Fruit fly (Drosophila melanogaster) whole organism, embryonic: ENCODE results near the gene CG7231.
A peak's percentile ranks its signal among the peaks of the same experiment; 100 is the strongest.

Experiments used
- Adf1 ChIP-seq: fragments of 200-800 bp; sonication (Bioruptor generic); IDR thresholded peaks from 2 replicates; pipeline ENCODE4 v1.3.6; 2022; ENCODE audit warnings: missing biosample characterization, missing genetic modification characterization
- Bdp1 ChIP-seq: fragments of 200-800 bp; sonication (Bioruptor generic); optimal IDR thresholded peaks from 3 replicates; lab custom pipeline; 2016; ENCODE audit warnings: missing biosample characterization, missing genetic modification characterization
- CG14441 ChIP-seq: fragments of 200-800 bp; sonication (Bioruptor generic); IDR thresholded peaks from 2 replicates; pipeline ENCODE4 v1.3.6; 2022; ENCODE audit warnings: missing biosample characterization, missing genetic modification characterization
- CG15696 ChIP-seq: fragments of 200-800 bp; sonication (Bioruptor generic); optimal IDR thresholded peaks from 2 replicates; lab custom pipeline; 2019; ENCODE audit warnings: missing biosample characterization, mild to moderate bottlenecking, missing genetic modification characterization, moderate library complexity
- CG1647 ChIP-seq: fragments of 200-800 bp; sonication (Bioruptor generic); optimal IDR thresholded peaks from 3 replicates; lab custom pipeline; 2016; ENCODE audit warnings: missing biosample characterization, missing genetic modification characterization
- CG17359 ChIP-seq: fragments of 200-800 bp; sonication (Bioruptor generic); optimal IDR thresholded peaks from 3 replicates; lab custom pipeline; 2018; ENCODE audit warnings: missing biosample characterization, mild to moderate bottlenecking, missing genetic modification characterization, moderate library complexity
- CG17361 ChIP-seq: fragments of 200-800 bp; sonication (Bioruptor generic); IDR thresholded peaks from 3 replicates; pipeline ENCODE4 v1.3.6; 2022; ENCODE audit warnings: missing biosample characterization, missing genetic modification characterization
- CG18011 ChIP-seq: fragments of 200-800 bp; sonication (Bioruptor generic); optimal IDR thresholded peaks from 2 replicates; lab custom pipeline; 2017; ENCODE audit warnings: missing biosample characterization, missing genetic modification characterization, mild to moderate bottlenecking, moderate library complexity, missing genotype
- CG2202 ChIP-seq: fragments of 200-800 bp; sonication (Bioruptor generic); optimal IDR thresholded peaks from 2 replicates; lab custom pipeline; 2018; ENCODE audit warnings: missing biosample characterization, mild to moderate bottlenecking, missing genetic modification characterization
- CG3065 ChIP-seq: fragments of 200-800 bp; sonication (Bioruptor generic); optimal IDR thresholded peaks from 2 replicates; lab custom pipeline; 2016; ENCODE audit warnings: missing biosample characterization, missing genetic modification characterization
- CG3163 ChIP-seq: fragments of 200-800 bp; sonication (Bioruptor generic); optimal IDR thresholded peaks from 3 replicates; lab custom pipeline; 2016; ENCODE audit warnings: missing biosample characterization, missing genetic modification characterization
- CG34224 ChIP-seq: fragments of 200-800 bp; sonication (Bioruptor generic); IDR thresholded peaks from 3 replicates; pipeline ENCODE4 v1.3.6; 2022; ENCODE audit warnings: missing biosample characterization, missing genetic modification characterization; ENCODE audit not compliant: partially characterized antibody
- CG3847 ChIP-seq: fragments of 200-800 bp; sonication (Bioruptor generic); IDR thresholded peaks from 2 replicates; pipeline ENCODE4 v1.3.6; 2022; ENCODE audit warnings: missing biosample characterization, missing genetic modification characterization
- CG4328 ChIP-seq: fragments of 200-800 bp; sonication (Bioruptor generic); optimal IDR thresholded peaks from 3 replicates; lab custom pipeline; 2017; ENCODE audit warnings: missing biosample characterization, missing genetic modification reagents, missing genetic modification characterization
- CG4820 ChIP-seq: fragments of 200-800 bp; sonication (Bioruptor generic); optimal IDR thresholded peaks from 3 replicates; lab custom pipeline; 2016; ENCODE audit warnings: missing biosample characterization, missing genetic modification characterization
- CG4854 ChIP-seq: fragments of 200-800 bp; sonication (Bioruptor generic); optimal IDR thresholded peaks from 2 replicates; lab custom pipeline; 2016; ENCODE audit warnings: missing biosample characterization, missing genetic modification characterization, inconsistent platforms
- CG6683 ChIP-seq: fragments of 200-800 bp; sonication (Bioruptor generic); optimal IDR thresholded peaks from 2 replicates; lab custom pipeline; 2017; ENCODE audit warnings: missing biosample characterization, mild to moderate bottlenecking, missing genetic modification characterization, missing genetic modification reagents
- CG7963 ChIP-seq: fragments of 200-800 bp; sonication (Bioruptor generic); IDR thresholded peaks from 3 replicates; pipeline ENCODE4 v1.3.6; 2022; ENCODE audit warnings: missing biosample characterization, missing genetic modification characterization; ENCODE audit not compliant: partially characterized antibody
- CG9437 ChIP-seq: fragments of 200-800 bp; sonication (Bioruptor generic); optimal IDR thresholded peaks from 2 replicates; lab custom pipeline; 2018; ENCODE audit warnings: missing biosample characterization, mild to moderate bottlenecking, missing genetic modification characterization
- CG9609 ChIP-seq: fragments of 200-800 bp; sonication (Bioruptor generic); optimal IDR thresholded peaks from 3 replicates; lab custom pipeline; 2016; ENCODE audit warnings: missing biosample characterization, missing genetic modification characterization
- CG9817 ChIP-seq: fragments of 200-800 bp; sonication (Bioruptor generic); optimal IDR thresholded peaks from 2 replicates; lab custom pipeline; 2018; ENCODE audit warnings: missing biosample characterization, mild to moderate bottlenecking, missing genetic modification characterization, moderate library complexity
- Chrac-16 ChIP-seq: fragments of 200-800 bp; sonication (Bioruptor generic); optimal IDR thresholded peaks from 3 replicates; lab custom pipeline; 2016; ENCODE audit warnings: missing biosample characterization, missing genetic modification characterization
- Doc2 ChIP-seq: fragments of 200-800 bp; sonication (Bioruptor generic); IDR thresholded peaks from 2 replicates; pipeline ENCODE4 v1.3.6; 2022; ENCODE audit warnings: missing biosample characterization, missing genetic modification characterization
- GATAe ChIP-seq: fragments of 200-800 bp; sonication (Bioruptor generic); conservative IDR thresholded peaks from 2 replicates; pipeline ENCODE4 v1.3.6; 2022; ENCODE audit warnings: missing biosample characterization, missing genetic modification characterization
- HLH54F ChIP-seq: fragments of 200-800 bp; sonication (Bioruptor generic); optimal IDR thresholded peaks from 3 replicates; lab custom pipeline; 2016; ENCODE audit warnings: missing biosample characterization, missing genetic modification characterization
- Max ChIP-seq: fragments of 200-800 bp; sonication (Bioruptor generic); optimal IDR thresholded peaks from 2 replicates; lab custom pipeline; 2016; ENCODE audit warnings: missing biosample characterization, mild to moderate bottlenecking, missing genetic modification characterization
- Meics ChIP-seq: fragments of 200-800 bp; sonication (Bioruptor generic); optimal IDR thresholded peaks from 2 replicates; lab custom pipeline; 2017; ENCODE audit warnings: missing biosample characterization, mild to moderate bottlenecking, missing genetic modification characterization
- Ssrp ChIP-seq: fragments of 200-800 bp; sonication (Bioruptor generic); optimal IDR thresholded peaks from 2 replicates; lab custom pipeline; 2018; ENCODE audit warnings: missing biosample characterization, mild to moderate bottlenecking, missing genetic modification characterization, moderate library complexity
- Taf1 ChIP-seq: fragments of 200-800 bp; sonication (Bioruptor generic); IDR thresholded peaks from 2 replicates; pipeline ENCODE4 v1.3.6; 2022; ENCODE audit warnings: missing biosample characterization, missing genetic modification characterization
- bcd ChIP-seq: fragments of 200-800 bp; sonication (Bioruptor generic); optimal IDR thresholded peaks from 2 replicates; lab custom pipeline; 2017; ENCODE audit warnings: missing biosample characterization, mild to moderate bottlenecking, missing genetic modification characterization
- btn ChIP-seq: fragments of 200-800 bp; sonication (Bioruptor generic); optimal IDR thresholded peaks from 2 replicates; lab custom pipeline; 2016; ENCODE audit warnings: missing biosample characterization, missing genetic modification characterization
- cas ChIP-seq: fragments of 200-800 bp; sonication (Bioruptor generic); IDR thresholded peaks from 2 replicates; pipeline ENCODE4 v1.3.6; 2022; ENCODE audit warnings: missing biosample characterization, missing genetic modification characterization
- chm ChIP-seq: fragments of 200-800 bp; sonication (Bioruptor generic); IDR thresholded peaks from 2 replicates; pipeline ENCODE4 v1.3.6; 2022; ENCODE audit warnings: missing biosample characterization, missing genetic modification characterization
- crc ChIP-seq: fragments of 200-800 bp; sonication (Bioruptor generic); optimal IDR thresholded peaks from 2 replicates; lab custom pipeline; 2016; ENCODE audit warnings: missing biosample characterization, missing genetic modification characterization
- da ChIP-seq: fragments of 200-800 bp; sonication (Bioruptor generic); optimal IDR thresholded peaks from 2 replicates; lab custom pipeline; 2016; ENCODE audit warnings: missing biosample characterization, missing genetic modification characterization
- dimm ChIP-seq: fragments of 200-800 bp; sonication (Bioruptor generic); IDR thresholded peaks from 2 replicates; pipeline ENCODE4 v1.3.6; 2022; ENCODE audit warnings: missing biosample characterization, missing genetic modification characterization
- dmrt99B ChIP-seq: fragments of 200-800 bp; sonication (Bioruptor generic); optimal IDR thresholded peaks from 2 replicates; lab custom pipeline; 2018; ENCODE audit warnings: missing biosample characterization, mild to moderate bottlenecking, missing genetic modification characterization, moderate library complexity
- eve ChIP-seq, 2 experiments: fragments of >200 bp; optimal IDR thresholded peaks; 2 replicates each; lab custom pipeline; 2017; ENCODE audit warnings: missing biosample characterization in 2 of 2, missing genetic modification characterization in 2 of 2
- exex ChIP-seq: fragments of 200-800 bp; sonication (Bioruptor generic); optimal IDR thresholded peaks from 4 replicates; lab custom pipeline; 2018; ENCODE audit warnings: missing biosample characterization, mild to moderate bottlenecking, missing genetic modification characterization, moderate library complexity
- gcm ChIP-seq: fragments of 200-800 bp; sonication (Bioruptor generic); optimal IDR thresholded peaks from 2 replicates; lab custom pipeline; 2019; ENCODE audit warnings: missing biosample characterization, mild to moderate bottlenecking, missing genetic modification characterization, moderate library complexity
- gsb ChIP-seq: fragments of 200-800 bp; sonication (Bioruptor generic); IDR thresholded peaks from 2 replicates; pipeline ENCODE4 v1.3.6; 2022; ENCODE audit warnings: missing biosample characterization, missing genetic modification characterization
- gt ChIP-seq: fragments of 200-800 bp; sonication (Bioruptor generic); IDR thresholded peaks from 2 replicates; pipeline ENCODE4 v1.3.6; 2022; ENCODE audit warnings: missing biosample characterization, missing genetic modification characterization
- lab ChIP-seq: fragments of 200-800 bp; sonication (Bioruptor generic); optimal IDR thresholded peaks from 3 replicates; lab custom pipeline; 2017; ENCODE audit warnings: missing biosample characterization, missing genetic modification characterization, mild to moderate bottlenecking, moderate library complexity, missing genetic modification reagents
- lmd ChIP-seq: fragments of 200-800 bp; sonication (Bioruptor generic); IDR thresholded peaks from 2 replicates; pipeline ENCODE4 v1.3.6; 2022; ENCODE audit warnings: missing biosample characterization, missing genetic modification characterization
- nerfin-1 ChIP-seq: fragments of 200-800 bp; sonication (Bioruptor generic); optimal IDR thresholded peaks from 3 replicates; lab custom pipeline; 2019; ENCODE audit warnings: missing biosample characterization, mild to moderate bottlenecking, missing genetic modification characterization, moderate library complexity
- tup ChIP-seq: fragments of 200-800 bp; sonication (Bioruptor generic); optimal IDR thresholded peaks from 2 replicates; lab custom pipeline; 2016; ENCODE audit warnings: missing biosample characterization, mild to moderate bottlenecking, missing genetic modification characterization, moderate library complexity
- twi ChIP-seq: fragments of 200-800 bp; optimal IDR thresholded peaks from 2 replicates; lab custom pipeline; 2019; ENCODE audit warnings: missing biosample characterization, mild to moderate bottlenecking, missing genetic modification characterization, moderate library complexity
- vnd ChIP-seq: fragments of 200-800 bp; sonication (Bioruptor generic); IDR thresholded peaks from 3 replicates; pipeline ENCODE4 v1.3.6; 2022; ENCODE audit warnings: missing biosample characterization, missing genetic modification characterization; ENCODE audit not compliant: partially characterized antibody
- z ChIP-seq: fragments of 200-800 bp; sonication (Bioruptor generic); IDR thresholded peaks from 3 replicates; pipeline ENCODE4 v1.3.6; 2022; ENCODE audit warnings: missing biosample characterization, missing genetic modification characterization

Gene CG7231

DNA sequence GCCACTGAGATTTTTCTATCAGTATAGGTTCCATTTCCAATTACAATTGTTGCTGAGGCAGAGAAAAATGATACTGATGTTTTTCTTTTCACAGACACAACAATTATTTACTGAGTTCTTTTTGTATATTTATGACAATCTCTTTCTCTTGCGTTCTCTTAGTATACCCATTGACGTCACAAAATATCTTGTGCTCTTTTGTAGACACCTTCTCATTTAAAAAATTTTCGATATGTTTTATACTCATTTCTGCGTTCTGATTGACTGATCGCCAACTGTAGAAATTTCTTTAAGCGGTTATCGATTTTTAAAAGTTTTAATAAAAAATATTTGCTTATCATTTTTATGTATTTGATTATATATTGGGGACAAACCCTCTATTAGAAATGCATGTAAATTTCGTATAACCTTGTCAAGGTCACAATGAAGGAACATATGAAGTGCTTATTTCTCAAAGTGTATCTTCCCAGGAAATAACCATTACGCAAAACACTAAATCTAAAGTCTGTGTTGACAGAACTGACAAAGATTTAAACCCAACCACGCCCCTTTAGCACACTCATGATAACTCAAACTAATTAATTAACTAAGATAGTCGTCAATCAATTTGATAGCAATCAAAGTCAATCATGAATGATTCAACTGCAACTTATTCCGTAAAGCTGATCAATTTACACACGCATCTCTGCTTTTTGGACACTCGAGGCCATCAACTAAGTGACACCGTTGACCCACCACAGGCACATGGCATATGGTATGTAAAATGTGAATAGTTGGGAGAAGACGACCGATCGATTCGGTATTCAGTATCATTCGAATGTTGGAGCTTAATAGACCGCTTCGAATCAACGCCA, 27.1 kb downstream of the CG7231 start, which contains the start of the genes Glyat and Tg (continued):
- TF ChIP-seq CG34224 (GFP tag; lab: Robert Waterston, UW) (peak; percentile 66; the same call in 2 of the 3 replicates), cas (GFP tag; lab: Robert Waterston, UW) (no peak; the same call in 1 of the 2 replicates), Bdp1 (GFP tag; lab: Kevin White, UChicago) (no peak), CG2202 (tag; lab: Kevin White, UChicago) (no peak), Doc2 (GFP tag; lab: Robert Waterston, UW) (no peak), Adf1 (no peak), CG7963 (GFP tag; lab: Robert Waterston, UW) (0 out of 3 replicates have a peak, but pooled peaks have one; percentile 43), nerfin-1 (no peak), vnd (GFP tag; lab: Robert Waterston, UW) (0 out of 3 replicates have a peak, but pooled peaks have one; percentile 21), Chrac-16 (GFP tag; lab: Kevin White, UChicago) (no peak), z (no peak), CG18011 (GFP tag; lab: Kevin White, UChicago) (no peak), Max (GFP tag; lab: Kevin White, UChicago) (no peak), CG1647 (GFP tag; lab: Kevin White, UChicago) (no peak), crc (no peak), dimm (GFP tag; lab: Robert Waterston, UW) (no peak), CG4820 (GFP tag; lab: Kevin White, UChicago) (no peak), CG4854 (GFP tag; lab: Kevin White, UChicago) (no peak), CG3847 (GFP tag; lab: Robert Waterston, UW) (no peak), CG17361 (0 out of 3 replicates have a peak, but pooled peaks have one; percentile 30), CG14441 (GFP tag; lab: Robert Waterston, UW) (peak; percentile 19; the same call in 1 of the 2 replicates), CG17359 (tag; lab: Kevin White, UChicago) (no peak), bcd (GFP tag; lab: Kevin White, UChicago) (no peak), lmd (GFP tag; lab: Robert Waterston, UW) (peak; percentile 21; the same call in 1 of the 2 replicates), gsb (no peak), HLH54F (GFP tag; lab: Kevin White, UChicago) (no peak), CG9817 (no peak), CG4328 (GFP tag; lab: Kevin White, UChicago) (no peak), CG9437 (peak; percentile 18), GATAe (GFP tag; lab: Robert Waterston, UW) (no peak), twi (tag; lab: Kevin White, UChicago) (no peak), tup (no peak), CG9609 (GFP tag; lab: Kevin White, UChicago) (no peak), lab (peak; percentile 37), Taf1 (GFP tag; lab: Robert Waterston, UW) (no peak), exex (tag; lab: Kevin White, UChicago) (no peak), btn (GFP tag; lab: Kevin White, UChicago) (no peak), Ssrp (tag; lab: Kevin White, UChicago) (no peak), gcm (GFP tag; lab: Kevin White, UChicago) (no peak), dmrt99B (tag; lab: Kevin White, UChicago) (no peak), da (GFP tag; lab: Kevin White, UChicago) (no peak), CG3163 (GFP tag; lab: Kevin White, UChicago) (peak; percentile 99), CG6683 (no peak), gt (GFP tag; lab: Robert Waterston, UW) (no peak), eve (GFP tag; optimal IDR thresholded peaks at IDR 0.05; lab: Kevin White, UChicago) (peak in 1 of 2 experiments; percentile 18), chm (no peak), CG15696 (tag; lab: Kevin White, UChicago) (no peak), CG3065 (no peak), Meics (GFP tag; lab: Kevin White, UChicago) (peak; percentile 20)
